Worm (Caenorhabditis elegans) whole organism, L1 larva: ENCODE results near the gene H35B03.2.

Experiments used
- C04F5.9 ChIP-seq: sonication (generic microtip); optimal IDR thresholded peaks from 2 replicates; lab custom pipeline; 2016; ENCODE audit warnings: missing genetic modification characterization, missing compliant biosample characterization
- C16A3.4 ChIP-seq: fragments of 150-350 bp; optimal IDR thresholded peaks from 2 replicates; lab custom pipeline; 2014; ENCODE audit warnings: missing biosample characterization, missing genetic modification characterization
- F16B12.6 ChIP-seq: fragments of 150-350 bp; optimal IDR thresholded peaks from 2 replicates; lab custom pipeline; 2014; ENCODE audit warnings: missing biosample characterization, missing genetic modification characterization
- ama-1 ChIP-seq: fragments of 150-350 bp; optimal IDR thresholded peaks from 2 replicates; lab custom pipeline; 2014
- blmp-1 ChIP-seq: fragments of 150-350 bp; optimal IDR thresholded peaks from 2 replicates; lab custom pipeline; 2014; ENCODE audit warnings: missing biosample characterization, missing genetic modification characterization
- ceh-8 ChIP-seq: fragments of 200-800 bp; sonication (Bioruptor generic); optimal IDR thresholded peaks from 2 replicates; lab custom pipeline; 2018; ENCODE audit warnings: mild to moderate bottlenecking, missing genetic modification characterization, moderate library complexity, missing compliant biosample characterization
- ceh-88 ChIP-seq: fragments of 200-800 bp; sonication (Bioruptor generic); IDR thresholded peaks from 2 replicates; pipeline ENCODE4 v1.3.6; 2022; ENCODE audit warnings: missing genetic modification characterization, missing compliant biosample characterization
- ceh-90 ChIP-seq: sonication (generic microtip); optimal IDR thresholded peaks from 2 replicates; lab custom pipeline; 2016; ENCODE audit warnings: missing genetic modification characterization, missing compliant biosample characterization
- dsc-1 ChIP-seq: sonication (generic microtip); optimal IDR thresholded peaks from 2 replicates; lab custom pipeline; 2016; ENCODE audit warnings: mild to moderate bottlenecking, missing genetic modification characterization, missing compliant biosample characterization
- efl-1 ChIP-seq, 4 experiments: fragments of 150-350 bp; optimal IDR thresholded peaks in 3 of 4; peaks in 1 of 4; 1 replicate in 1 of 4; 2 replicates in 3 of 4; lab custom pipeline; 2014; ENCODE audit warnings: missing biosample characterization in 2 of 4, missing genetic modification characterization in 2 of 4, missing genetic modification reagents in 2 of 4
- elt-2 ChIP-seq: sonication (generic microtip); optimal IDR thresholded peaks from 2 replicates; lab custom pipeline; 2016; ENCODE audit warnings: missing genetic modification characterization, mild to moderate bottlenecking, inconsistent platforms, missing compliant biosample characterization, missing genetic modification reagents
- elt-3 ChIP-seq, 6 experiments: fragments of 150-350 bp in 1 of 6; sonication (generic microtip); optimal IDR thresholded peaks; 2 replicates each; lab custom pipeline; 2017 to 2018; ENCODE audit warnings: missing biosample characterization in 6 of 6, missing genetic modification characterization in 6 of 6, inconsistent platforms in 1 of 6
- fkh-4 ChIP-seq: sonication (generic microtip); optimal IDR thresholded peaks from 2 replicates; lab custom pipeline; 2016; ENCODE audit warnings: missing compliant biosample characterization, missing genetic modification characterization, borderline replicate concordance
- fkh-8 ChIP-seq: sonication (generic microtip); optimal IDR thresholded peaks from 2 replicates; lab custom pipeline; 2016; ENCODE audit warnings: mild to moderate bottlenecking, missing genetic modification characterization, missing compliant biosample characterization
- hlh-17 ChIP-seq: fragments of 200-800 bp; sonication (Bioruptor generic); optimal IDR thresholded peaks from 2 replicates; lab custom pipeline; 2018; ENCODE audit warnings: missing genetic modification characterization, mild to moderate bottlenecking, missing compliant biosample characterization, moderate library complexity, borderline replicate concordance
- hpl-2 ChIP-seq: fragments of 150-350 bp; optimal IDR thresholded peaks from 2 replicates; lab custom pipeline; 2014; ENCODE audit warnings: missing biosample characterization, missing genetic modification reagents, missing genetic modification characterization
- irx-1 ChIP-seq: sonication (generic microtip); optimal IDR thresholded peaks from 2 replicates; lab custom pipeline; 2016; ENCODE audit warnings: missing genetic modification characterization, missing compliant biosample characterization
- lin-14 ChIP-seq: fragments of 200-800 bp; sonication (Bioruptor generic); optimal IDR thresholded peaks from 2 replicates; lab custom pipeline; 2018; ENCODE audit warnings: mild to moderate bottlenecking, missing genetic modification characterization, moderate library complexity, missing compliant biosample characterization
- lin-35 ChIP-seq, 2 experiments: fragments of 150-350 bp; optimal IDR thresholded peaks; 2 replicates each; lab custom pipeline; 2014; ENCODE audit warnings: missing biosample characterization in 2 of 2, missing genetic modification characterization in 2 of 2, missing genetic modification reagents in 2 of 2
- lir-3 ChIP-seq: sonication (generic microtip); optimal IDR thresholded peaks from 2 replicates; lab custom pipeline; 2016; ENCODE audit warnings: mild to moderate bottlenecking, missing genetic modification characterization, moderate library complexity, missing compliant biosample characterization; ENCODE audit not compliant: poor library complexity
- mab-9 ChIP-seq: fragments of 200-800 bp; sonication (Bioruptor generic); IDR thresholded peaks from 2 replicates; pipeline ENCODE4 v1.3.6; 2022; ENCODE audit warnings: missing genetic modification reagents, missing genetic modification characterization, missing compliant biosample characterization
- mdl-1 ChIP-seq, 2 experiments: fragments of 150-350 bp; optimal IDR thresholded peaks; 2 replicates each; lab custom pipeline; 2014 to 2017; ENCODE audit warnings: missing biosample characterization in 2 of 2, missing genetic modification characterization in 2 of 2, inconsistent platforms in 1 of 2
- mef-2 ChIP-seq: fragments of 150-350 bp; optimal IDR thresholded peaks from 2 replicates; lab custom pipeline; 2014; ENCODE audit warnings: missing biosample characterization, missing genetic modification characterization
- mep-1 ChIP-seq: fragments of 150-350 bp; optimal IDR thresholded peaks from 2 replicates; lab custom pipeline; 2014; ENCODE audit warnings: missing biosample characterization, missing genetic modification characterization
- nhr-11 ChIP-seq: fragments of 150-350 bp; optimal IDR thresholded peaks from 2 replicates; lab custom pipeline; 2014; ENCODE audit warnings: missing biosample characterization, missing genetic modification characterization
- nhr-12 ChIP-seq: sonication (generic microtip); optimal IDR thresholded peaks from 2 replicates; lab custom pipeline; 2017; ENCODE audit warnings: missing biosample characterization, missing genetic modification characterization
- nhr-19 ChIP-seq: fragments of 200-800 bp; sonication (Bioruptor generic); conservative IDR thresholded peaks from 2 replicates; pipeline ENCODE4 v1.3.6; 2022; ENCODE audit warnings: missing genetic modification characterization, missing compliant biosample characterization
- nhr-20 ChIP-seq: sonication (generic microtip); optimal IDR thresholded peaks from 2 replicates; lab custom pipeline; 2016; ENCODE audit warnings: mild to moderate bottlenecking, missing genetic modification characterization, missing compliant biosample characterization
- nhr-28 ChIP-seq: fragments of 150-350 bp; optimal IDR thresholded peaks from 2 replicates; lab custom pipeline; 2014; ENCODE audit warnings: missing biosample characterization, missing genetic modification characterization
- nhr-71 ChIP-seq: sonication (generic microtip); optimal IDR thresholded peaks from 2 replicates; lab custom pipeline; 2016; ENCODE audit warnings: mild to moderate bottlenecking, missing genetic modification characterization, moderate library complexity, missing compliant biosample characterization
- nhr-76 ChIP-seq: sonication (generic microtip); optimal IDR thresholded peaks from 2 replicates; lab custom pipeline; 2017; ENCODE audit warnings: missing biosample characterization, missing genetic modification characterization
- nhr-84 ChIP-seq: sonication (generic microtip); optimal IDR thresholded peaks from 2 replicates; lab custom pipeline; 2017; ENCODE audit warnings: missing biosample characterization, missing genetic modification characterization
- nhr-85 ChIP-seq: sonication (generic microtip); peaks from one replicate; lab custom pipeline; 2016; ENCODE audit warnings: missing genetic modification characterization, inconsistent platforms, missing compliant biosample characterization
- nhr-90 ChIP-seq: sonication (generic microtip); optimal IDR thresholded peaks from 2 replicates; lab custom pipeline; 2016; ENCODE audit warnings: mild to moderate bottlenecking, missing genetic modification characterization, missing compliant biosample characterization; ENCODE audit not compliant: poor library complexity
- pag-3 ChIP-seq: sonication (generic microtip); optimal IDR thresholded peaks from 2 replicates; lab custom pipeline; 2017; ENCODE audit warnings: missing genetic modification characterization, mild to moderate bottlenecking, missing compliant biosample characterization, antibody characterized with exemption, borderline replicate concordance; ENCODE audit not compliant: insufficient read depth
- pax-3 ChIP-seq: fragments of 200-800 bp; sonication (Bioruptor generic); optimal IDR thresholded peaks from 2 replicates; lab custom pipeline; 2018; ENCODE audit warnings: mild to moderate bottlenecking, missing genetic modification characterization, moderate library complexity, missing compliant biosample characterization
- rnt-1 ChIP-seq: sonication (generic microtip); optimal IDR thresholded peaks from 2 replicates; lab custom pipeline; 2016; ENCODE audit warnings: mild to moderate bottlenecking, missing genetic modification characterization, moderate library complexity, missing compliant biosample characterization
- sptf-1 ChIP-seq: fragments of 150-350 bp; optimal IDR thresholded peaks from 2 replicates; lab custom pipeline; 2014; ENCODE audit warnings: missing biosample characterization, missing genetic modification characterization
- tbx-2 ChIP-seq: sonication (generic microtip); optimal IDR thresholded peaks from 2 replicates; lab custom pipeline; 2016; ENCODE audit warnings: missing genetic modification characterization, missing compliant biosample characterization
- unc-130 ChIP-seq: fragments of 150-350 bp; optimal IDR thresholded peaks from 2 replicates; lab custom pipeline; 2017; ENCODE audit warnings: missing biosample characterization, missing genetic modification characterization, inconsistent platforms
- unc-30 ChIP-seq: sonication (generic microtip); optimal IDR thresholded peaks from 2 replicates; lab custom pipeline; 2017; ENCODE audit warnings: missing biosample characterization, missing genetic modification characterization
- ztf-4 ChIP-seq: fragments of 150-350 bp; optimal IDR thresholded peaks from 2 replicates; lab custom pipeline; 2014; ENCODE audit warnings: missing biosample characterization, missing genetic modification characterization

H35B03.2 gene

DNA sequence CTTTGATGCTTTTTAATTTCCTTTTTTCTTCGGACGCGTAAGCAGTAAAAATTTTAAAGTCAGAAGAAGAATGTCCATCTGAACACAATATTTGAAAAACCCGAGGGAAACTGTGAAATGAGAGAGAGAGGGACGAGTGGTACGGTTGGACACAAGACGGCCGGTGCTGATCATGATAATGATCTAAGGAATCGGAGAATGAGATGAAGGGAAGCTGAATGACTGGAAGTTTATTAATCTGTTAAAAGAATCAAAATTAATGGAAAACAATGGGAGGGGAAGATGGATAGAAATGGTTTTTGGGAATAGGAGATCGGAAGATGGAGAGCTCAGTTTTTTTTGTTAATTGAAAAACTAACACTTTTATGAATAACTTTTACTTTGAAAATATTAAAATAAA is 27.2 kb upstream of the H35B03.2 start:
- TF ChIP-seq blmp-1 (peak; percentile 13), nhr-85 (tag; lab: Kevin White, UChicago) (peak; percentile 70), hpl-2 (GFP tag; lab: Kevin White, UChicago) (no peak)

DNA sequence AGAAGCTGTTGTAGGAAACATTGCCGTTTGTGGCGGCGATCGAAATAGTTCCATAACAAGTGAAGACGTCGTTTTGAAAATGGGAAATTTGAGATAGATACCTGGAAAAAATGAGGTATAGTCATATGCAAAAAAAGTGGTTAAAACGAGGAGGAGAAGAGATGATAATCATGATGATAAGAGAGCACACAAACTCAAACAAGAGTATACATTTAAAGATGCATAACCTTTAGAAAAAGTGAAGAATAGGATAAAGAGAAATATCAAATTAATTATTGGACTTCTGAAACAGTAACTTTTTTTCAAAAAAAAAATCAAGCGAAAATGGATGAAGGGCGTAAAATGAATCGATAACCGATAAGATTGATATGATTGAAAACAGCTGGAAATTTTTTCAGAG is 26.3 kb upstream of the H35B03.2 start, which contains the start of gene nhr-46:
Gene nhr-46 (minus strand): TSS at position 101 of the 400 bp plus-strand sequence.
- TF ChIP-seq mef-2 (no peak), efl-1 (optimal IDR thresholded peaks at IDR 0.05; lab: Kevin White, UChicago) (no peak), efl-1 (GFP tag; optimal IDR thresholded peaks at IDR 0.05 in 1 of 2; lab: Kevin White, UChicago) (peak in 1 of 2 experiments; percentile 22), F16B12.6 (tag; lab: Kevin White, UChicago) (no peak), nhr-85 (tag; lab: Kevin White, UChicago) (peak; percentile 9)
- TF ChIP-seq, all 84 proteins: peak for 2

DNA sequence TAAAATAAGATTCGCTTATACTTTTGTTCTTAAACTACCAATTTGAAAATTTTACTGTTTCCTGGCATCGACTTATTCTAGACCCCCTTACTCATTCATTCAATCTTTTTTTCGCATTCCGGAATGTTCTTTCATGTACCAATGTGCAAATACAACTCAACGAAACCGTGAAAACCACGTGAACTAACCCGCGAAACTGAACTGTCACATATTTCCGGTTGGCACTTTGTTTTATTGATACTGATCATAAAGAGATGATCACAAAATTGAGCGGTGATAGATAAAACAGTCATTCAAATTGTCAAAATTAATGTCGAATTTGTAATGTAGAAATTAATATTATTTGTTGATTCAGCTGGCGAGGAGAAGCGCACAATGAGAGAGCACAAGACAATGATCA is 24.4 kb upstream of the H35B03.2 start:
- TF ChIP-seq lin-14 (GFP tag; lab: Kevin White, UChicago) (peak; percentile 23), C04F5.9 (tag; lab: Kevin White, UChicago) (no peak), sptf-1 (tag; lab: Kevin White, UChicago) (no peak), nhr-20 (tag; lab: Kevin White, UChicago) (peak; percentile 57), elt-2 (tag; lab: Kevin White, UChicago) (peak; percentile 77), tbx-2 (tag; lab: Kevin White, UChicago) (no peak), ztf-4 (no peak), lir-3 (no peak), nhr-90 (peak; percentile 34), C16A3.4 (tag; lab: Kevin White, UChicago) (no peak), nhr-85 (tag; lab: Kevin White, UChicago) (peak; percentile 39), fkh-4 (tag; lab: Kevin White, UChicago) (no peak), rnt-1 (tag; lab: Kevin White, UChicago) (no peak), nhr-11 (tag; lab: Kevin White, UChicago) (no peak), mef-2 (no peak), nhr-19 (GFP tag; lab: Robert Waterston, UW) (0 out of 2 replicates have a peak, but pooled peaks have one; percentile 6), lin-35 (GFP tag; optimal IDR thresholded peaks at IDR 0.05; lab: Kevin White, UChicago) (peak in 1 of 2 experiments; percentile 17), fkh-8 (tag; lab: Kevin White, UChicago) (no peak), unc-30 (tag; lab: Kevin White, UChicago) (no peak), ceh-88 (no peak), mep-1 (no peak), nhr-71 (peak; percentile 36), nhr-28 (tag; lab: Kevin White, UChicago) (no peak), mdl-1 (tag; optimal IDR thresholded peaks at IDR 0.05; lab: Kevin White, UChicago) (peak in 1 of 2 experiments; percentile 18), nhr-84 (tag; lab: Kevin White, UChicago) (no peak)

DNA sequence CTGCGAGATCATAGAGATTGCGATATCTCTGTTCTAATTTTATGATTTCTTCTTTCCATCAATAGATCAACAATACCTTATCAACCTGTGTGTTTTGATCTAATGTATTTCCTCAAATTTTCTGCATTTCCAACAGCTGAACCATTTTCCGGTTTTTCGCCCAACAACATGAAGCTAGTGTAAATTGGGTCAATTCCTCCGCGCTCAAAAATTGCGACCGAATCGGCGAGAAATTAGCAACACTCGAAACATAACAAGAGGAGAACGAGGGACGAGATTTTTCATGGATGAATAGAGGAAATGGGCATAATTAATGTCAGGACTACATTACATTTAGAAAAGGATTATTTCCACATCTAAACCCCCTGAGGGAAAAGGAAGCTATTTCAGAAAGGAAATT is 23.3 kb upstream of the H35B03.2 start:
- TF ChIP-seq dsc-1 (tag; lab: Kevin White, UChicago): peak; percentile 8
- TF ChIP-seq ceh-88: no peak
- TF ChIP-seq efl-1 (optimal IDR thresholded peaks at IDR 0.05; lab: Kevin White, UChicago): no peak
- peak in 1 of 2 experiments; percentile 70 for TF ChIP-seq efl-1 (GFP tag; optimal IDR thresholded peaks at IDR 0.05 in 1 of 2; lab: Kevin White, UChicago)
- TF ChIP-seq lin-14 (GFP tag; lab: Kevin White, UChicago): peak; percentile 31
- TF ChIP-seq blmp-1: peak; percentile 72

DNA sequence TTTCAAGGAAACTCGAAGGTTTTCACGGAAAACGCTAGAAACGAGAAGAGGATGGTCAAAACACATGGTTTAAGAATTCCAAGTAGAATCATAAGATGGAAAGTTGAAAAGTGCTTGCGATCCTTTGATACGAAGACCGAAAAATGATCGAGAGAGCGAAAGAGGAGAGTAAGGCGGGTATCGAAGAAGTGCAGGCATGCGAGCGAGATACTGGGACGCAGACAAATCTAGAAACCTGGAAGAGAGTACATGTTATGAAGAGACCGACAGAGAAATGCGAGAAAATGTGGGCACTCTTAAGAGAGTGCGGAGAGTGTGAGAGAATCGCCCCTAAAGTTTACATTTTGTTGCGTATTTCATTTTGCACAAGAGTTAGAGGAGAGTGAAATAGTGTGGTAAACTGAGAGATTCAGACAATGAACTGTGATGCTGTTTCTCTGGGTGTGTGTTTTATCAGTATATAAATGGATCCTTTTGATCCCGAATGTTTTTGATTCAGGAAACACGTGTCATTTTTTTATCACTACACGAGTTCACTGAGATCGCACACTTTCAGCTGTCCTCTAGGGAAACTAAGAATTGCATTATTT is 22.6 kb upstream of the H35B03.2 start:
- no peak for TF ChIP-seq nhr-12 (tag; lab: Kevin White, UChicago)
- peak; percentile 73 for TF ChIP-seq rnt-1 (tag; lab: Kevin White, UChicago)
- peak; percentile 72 for TF ChIP-seq fkh-8 (tag; lab: Kevin White, UChicago)
- TF ChIP-seq efl-1 (optimal IDR thresholded peaks at IDR 0.05; lab: Kevin White, UChicago): peak; percentile 74 to 84
- peak; percentile 45 to 94 for TF ChIP-seq efl-1 (GFP tag; optimal IDR thresholded peaks at IDR 0.05 in 1 of 2; lab: Kevin White, UChicago)
- no peak for TF ChIP-seq unc-130
- no peak for TF ChIP-seq pag-3 (tag; lab: Kevin White, UChicago)
- TF ChIP-seq ama-1 (lab: Kevin White, UChicago): peak; percentile 43
- peak; percentile 35 for TF ChIP-seq ceh-8 (GFP tag; lab: Kevin White, UChicago)
- TF ChIP-seq mef-2: no peak
- TF ChIP-seq mab-9 (GFP tag; lab: Robert Waterston, UW): no peak
- peak; percentile 61 for TF ChIP-seq dsc-1 (tag; lab: Kevin White, UChicago)
- peak; percentile 96 for TF ChIP-seq nhr-71
- TF ChIP-seq pax-3 (tag; lab: Kevin White, UChicago): peak; percentile 12
- TF ChIP-seq irx-1 (tag; lab: Kevin White, UChicago): peak; percentile 54
- no peak for TF ChIP-seq fkh-4 (tag; lab: Kevin White, UChicago)
- TF ChIP-seq ceh-90 (tag; lab: Kevin White, UChicago): no peak
- peak; percentile 33 for TF ChIP-seq C16A3.4 (tag; lab: Kevin White, UChicago)
- TF ChIP-seq nhr-76: no peak
- no peak for TF ChIP-seq hlh-17 (GFP tag; lab: Kevin White, UChicago)
- peak in 4 of 6 experiments; percentile 9 to 74 (median 50) for TF ChIP-seq elt-3 (tag; optimal IDR thresholded peaks at IDR 0.05; lab: Kevin White, UChicago)
